Fruit fly (Drosophila melanogaster) whole organism, wandering third instar larva: Measurements from ENCODE around the gene CG17328.

Experiments used
- Abd-B ChIP-seq: fragments of >200 bp; optimal IDR thresholded peaks from 2 replicates; lab custom pipeline; 2017; ENCODE audit warnings: missing biosample characterization, missing genetic modification characterization
- CG32264 ChIP-seq: fragments of 200-800 bp; sonication (Bioruptor generic); optimal IDR thresholded peaks from 2 replicates; lab custom pipeline; 2016; ENCODE audit warnings: missing biosample characterization, missing genetic modification characterization
- CG9705 ChIP-seq: fragments of 200-800 bp; sonication (Bioruptor generic); optimal IDR thresholded peaks from 2 replicates; lab custom pipeline; 2018; ENCODE audit warnings: missing biosample characterization, mild to moderate bottlenecking, missing genetic modification characterization
- CrebA ChIP-seq: fragments of 200-800 bp; sonication (Bioruptor generic); optimal IDR thresholded peaks from 2 replicates; lab custom pipeline; 2016; ENCODE audit warnings: missing biosample characterization, mild to moderate bottlenecking, missing genetic modification characterization, borderline replicate concordance
- Dfd ChIP-seq: fragments of >200 bp; optimal IDR thresholded peaks from 2 replicates; lab custom pipeline; 2017; ENCODE audit warnings: missing biosample characterization, missing genetic modification characterization
- Dif ChIP-seq: fragments of 200-275, 200-300 bp; sonication (Bioruptor generic); optimal IDR thresholded peaks from 2 replicates; lab custom pipeline; 2018; ENCODE audit warnings: missing biosample characterization, missing genetic modification characterization; ENCODE audit not compliant: partially characterized antibody
- GATAd ChIP-seq: sonication (Bioruptor generic); optimal IDR thresholded peaks from 2 replicates; lab custom pipeline; 2016; ENCODE audit warnings: missing biosample characterization, missing genetic modification characterization
- HLH106 ChIP-seq: fragments of 200-800 bp; optimal IDR thresholded peaks from 3 replicates; lab custom pipeline; 2019; ENCODE audit warnings: missing biosample characterization, mild to moderate bottlenecking, missing genetic modification characterization, moderate library complexity
- Hnf4 ChIP-seq: fragments of 200-800 bp; sonication (Bioruptor generic); optimal IDR thresholded peaks from 2 replicates; lab custom pipeline; 2016; ENCODE audit warnings: missing biosample characterization, mild to moderate bottlenecking, missing genetic modification characterization
- Hr78 ChIP-seq: fragments of >200 bp; optimal IDR thresholded peaks from 2 replicates; lab custom pipeline; 2017; ENCODE audit warnings: missing biosample characterization, missing genetic modification characterization
- Hr83 ChIP-seq: fragments of 200-300 bp; sonication (Bioruptor generic); optimal IDR thresholded peaks from 2 replicates; lab custom pipeline; 2016; ENCODE audit warnings: missing biosample characterization, mild to moderate bottlenecking, missing genetic modification characterization, moderate library complexity; ENCODE audit not compliant: poor library complexity, severe bottlenecking
- Jra ChIP-seq: sonication (Bioruptor generic); optimal IDR thresholded peaks from 2 replicates; lab custom pipeline; 2016; ENCODE audit warnings: missing biosample characterization, missing genetic modification characterization
- Mio ChIP-seq: sonication (Bioruptor generic); optimal IDR thresholded peaks from 2 replicates; lab custom pipeline; 2016; ENCODE audit warnings: missing biosample characterization, missing genetic modification characterization
- Myc ChIP-seq: fragments of >200 bp; optimal IDR thresholded peaks from 2 replicates; lab custom pipeline; 2017
- N ChIP-seq: fragments of >200 bp; optimal IDR thresholded peaks from 2 replicates; lab custom pipeline; 2018; ENCODE audit warnings: missing biosample characterization, missing external identifiers, missing genetic modification characterization
- OdsH ChIP-seq: fragments of 200-800 bp; sonication (Bioruptor generic); optimal IDR thresholded peaks from 2 replicates; lab custom pipeline; 2016; ENCODE audit warnings: missing biosample characterization, mild to moderate bottlenecking, missing genetic modification characterization
- Rel ChIP-seq, 2 experiments: fragments of 200-800 bp; sonication (Bioruptor generic) in 1 of 2; optimal IDR thresholded peaks; 2 replicates in 1 of 2; 3 replicates in 1 of 2; lab custom pipeline; 2016 to 2019; ENCODE audit warnings: mild to moderate bottlenecking in 2 of 2, missing biosample characterization in 2 of 2, missing genetic modification characterization in 2 of 2, moderate library complexity in 1 of 2
- Sp1 ChIP-seq: fragments of 200-800 bp; sonication (Bioruptor generic); optimal IDR thresholded peaks from 3 replicates; lab custom pipeline; 2019; ENCODE audit warnings: missing biosample characterization, mild to moderate bottlenecking, missing genetic modification characterization, moderate library complexity
- Vsx2 ChIP-seq: fragments of 200-300, 225-300 bp; sonication (Bioruptor generic); optimal IDR thresholded peaks from 2 replicates; lab custom pipeline; 2018; ENCODE audit warnings: missing biosample characterization, missing genetic modification characterization; ENCODE audit not compliant: partially characterized antibody
- br ChIP-seq: fragments of 200-800 bp; sonication (Bioruptor generic); optimal IDR thresholded peaks from 2 replicates; lab custom pipeline; 2016; ENCODE audit warnings: missing biosample characterization, missing genetic modification characterization
- brk ChIP-seq: fragments of 200-800 bp; sonication (Bioruptor generic); optimal IDR thresholded peaks from 2 replicates; lab custom pipeline; 2016; ENCODE audit warnings: missing biosample characterization, mild to moderate bottlenecking, missing genetic modification characterization
- dl ChIP-seq, 2 experiments: fragments of 175-275, 200-275 bp in 1 of 2; fragments of 200-275 bp in 1 of 2; sonication (Bioruptor generic); optimal IDR thresholded peaks; lab custom pipeline; 2018; ENCODE audit warnings: mild to moderate bottlenecking in 2 of 2, missing biosample characterization in 2 of 2, missing genetic modification characterization in 2 of 2, moderate library complexity in 2 of 2; ENCODE audit not compliant: partially characterized antibody in 2 of 2, insufficient read depth in 1 of 2
- dmrt93B ChIP-seq: fragments of 200-800 bp; sonication (Bioruptor generic); optimal IDR thresholded peaks from 2 replicates; lab custom pipeline; 2018; ENCODE audit warnings: missing biosample characterization, mild to moderate bottlenecking, missing genetic modification characterization
- dsf ChIP-seq: sonication (Bioruptor generic); optimal IDR thresholded peaks from 2 replicates; lab custom pipeline; 2016; ENCODE audit warnings: missing biosample characterization, missing genetic modification characterization, borderline replicate concordance
- ey ChIP-seq: fragments of 200-800 bp; sonication (Bioruptor generic); optimal IDR thresholded peaks from 2 replicates; lab custom pipeline; 2016; ENCODE audit warnings: missing biosample characterization, missing genetic modification characterization
- foxo ChIP-seq, 2 experiments: fragments of 200-800 bp; sonication (Bioruptor generic); optimal IDR thresholded peaks; 2 replicates in 1 of 2; 3 replicates in 1 of 2; lab custom pipeline; 2016 to 2017; ENCODE audit warnings: missing biosample characterization in 2 of 2, missing genetic modification characterization in 2 of 2
- fru ChIP-seq: fragments of 200-800 bp; sonication (Bioruptor generic); optimal IDR thresholded peaks from 3 replicates; lab custom pipeline; 2016; ENCODE audit warnings: missing biosample characterization, mild to moderate bottlenecking, missing genetic modification characterization
- h ChIP-seq: fragments of 200-800 bp; sonication (Bioruptor generic); optimal IDR thresholded peaks from 3 replicates; lab custom pipeline; 2016; ENCODE audit warnings: missing biosample characterization, mild to moderate bottlenecking, missing genetic modification characterization
- jim ChIP-seq: fragments of 175-275, 200-325 bp; sonication (Bioruptor generic); optimal IDR thresholded peaks from 2 replicates; lab custom pipeline; 2016; ENCODE audit warnings: missing biosample characterization, mild to moderate bottlenecking, missing genetic modification characterization
- lola ChIP-seq: fragments of >200 bp; optimal IDR thresholded peaks from 2 replicates; lab custom pipeline; 2017; ENCODE audit warnings: missing biosample characterization, missing genetic modification characterization
- pan ChIP-seq: fragments of >200 bp; optimal IDR thresholded peaks from 2 replicates; lab custom pipeline; 2017
- psq ChIP-seq: fragments of 200-800 bp; sonication (Bioruptor generic); optimal IDR thresholded peaks from 3 replicates; lab custom pipeline; 2017; ENCODE audit warnings: missing biosample characterization, mild to moderate bottlenecking, missing genetic modification characterization, moderate library complexity
- rgr ChIP-seq: fragments of 200-800 bp; sonication (Bioruptor generic); optimal IDR thresholded peaks from 3 replicates; lab custom pipeline; 2016; ENCODE audit warnings: missing biosample characterization, mild to moderate bottlenecking, missing genetic modification characterization
- sage ChIP-seq: fragments of 200-800 bp; sonication (Bioruptor generic); optimal IDR thresholded peaks from 2 replicates; lab custom pipeline; 2016; ENCODE audit warnings: missing biosample characterization, mild to moderate bottlenecking, missing genetic modification characterization
- sv ChIP-seq: fragments of 200-800 bp; sonication (Bioruptor generic); optimal IDR thresholded peaks from 3 replicates; lab custom pipeline; 2016; ENCODE audit warnings: missing biosample characterization, missing genetic modification characterization
- tai ChIP-seq: sonication (Bioruptor generic); optimal IDR thresholded peaks from 2 replicates; lab custom pipeline; 2016; ENCODE audit warnings: missing biosample characterization, missing genetic modification characterization
- usp ChIP-seq: fragments of >200 bp; optimal IDR thresholded peaks from 2 replicates; lab custom pipeline; 2017; ENCODE audit warnings: missing biosample characterization, missing genetic modification characterization
- woc ChIP-seq: sonication (Bioruptor generic); optimal IDR thresholded peaks from 2 replicates; lab custom pipeline; 2016; ENCODE audit warnings: missing biosample characterization, mild to moderate bottlenecking, missing genetic modification characterization

The CG17328 gene

dm6 chr2L:16285692-16286359 is 13.9 kb upstream of the CG17328 start:
- TF ChIP-seq sv (GFP tag; lab: Kevin White, UChicago): peak; percentile 51
- no peak for TF ChIP-seq Abd-B
- TF ChIP-seq HLH106 (tag; lab: Kevin White, UChicago): peak; percentile 92
- TF ChIP-seq N (GFP tag; lab: Kevin White, UChicago): no peak
- no peak for TF ChIP-seq Rel (GFP tag; optimal IDR thresholded peaks at IDR 0.05; lab: Kevin White, UChicago)
- peak; percentile 56 for TF ChIP-seq Rel (tag; optimal IDR thresholded peaks at IDR 0.05; lab: Kevin White, UChicago)
- no peak for TF ChIP-seq lola (GFP tag; lab: Kevin White, UChicago)
- no peak for TF ChIP-seq usp (GFP tag; lab: Kevin White, UChicago)
- TF ChIP-seq dl (GFP tag; optimal IDR thresholded peaks at IDR 0.05; lab: Kevin White, UChicago; ENCODE audit: insufficient read depth in 1 of 2, partially characterized antibody in 2 of 2): peak in 1 of 2 experiments; percentile 33
- TF ChIP-seq CG9705: peak; percentile 63
- TF ChIP-seq h (GFP tag; lab: Kevin White, UChicago): peak; percentile 91
- TF ChIP-seq ey (GFP tag; lab: Kevin White, UChicago): peak; percentile 89
- peak; percentile 74 for TF ChIP-seq psq (GFP tag; lab: Kevin White, UChicago)
- no peak for TF ChIP-seq Vsx2
- TF ChIP-seq OdsH: peak; percentile 80
- peak; percentile 91 for TF ChIP-seq rgr
- TF ChIP-seq Jra (GFP tag; lab: Kevin White, UChicago): peak; percentile 60
- peak; percentile 33 to 89 for TF ChIP-seq foxo (GFP tag; optimal IDR thresholded peaks at IDR 0.05; lab: Kevin White, UChicago)
- peak; percentile 83 for TF ChIP-seq CG32264 (GFP tag; lab: Kevin White, UChicago)
- TF ChIP-seq Hnf4: peak; percentile 84
- TF ChIP-seq dsf: peak; percentile 11
- TF ChIP-seq jim (GFP tag; lab: Kevin White, UChicago): no peak
- peak; percentile 77 for TF ChIP-seq sage (GFP tag; lab: Kevin White, UChicago)
- no peak for TF ChIP-seq Hr83 (GFP tag; lab: Kevin White, UChicago)
- no peak for TF ChIP-seq pan (lab: Kevin White, UChicago)
- peak; percentile 71 for TF ChIP-seq tai (GFP tag; lab: Kevin White, UChicago)
- peak; percentile 2 for TF ChIP-seq GATAd
- TF ChIP-seq Sp1: peak; percentile 89
- TF ChIP-seq brk (GFP tag; lab: Kevin White, UChicago): peak; percentile 37
- peak; percentile 17 for TF ChIP-seq Mio
- TF ChIP-seq Dfd (GFP tag; lab: Kevin White, UChicago): no peak
- peak; percentile 90 for TF ChIP-seq br (GFP tag; lab: Kevin White, UChicago)
- TF ChIP-seq Myc (lab: Kevin White, UChicago): no peak
- no peak for TF ChIP-seq woc
- TF ChIP-seq fru (GFP tag; lab: Kevin White, UChicago): peak; percentile 81
- peak; percentile 48 for TF ChIP-seq CrebA (GFP tag; lab: Kevin White, UChicago)
- TF ChIP-seq Hr78: no peak
- peak; percentile 39 for TF ChIP-seq Dif (GFP tag; lab: Kevin White, UChicago)
- peak; percentile 72 for TF ChIP-seq dmrt93B (GFP tag; lab: Kevin White, UChicago)

- TF ChIP-seq tai (GFP tag; lab: Kevin White, UChicago): no peak
- TF ChIP-seq jim (GFP tag; lab: Kevin White, UChicago): no peak
- no peak for TF ChIP-seq Mio
- peak; percentile 42 for TF ChIP-seq dsf
- peak; percentile 93 for TF ChIP-seq psq (GFP tag; lab: Kevin White, UChicago)
- no peak for TF ChIP-seq CG9705
- peak; percentile 47 for TF ChIP-seq OdsH
- TF ChIP-seq rgr: peak; percentile 70
- no peak for TF ChIP-seq lola (GFP tag; lab: Kevin White, UChicago)
- TF ChIP-seq woc: no peak
- TF ChIP-seq GATAd: no peak
- TF ChIP-seq Hr78: no peak
- TF ChIP-seq h (GFP tag; lab: Kevin White, UChicago): peak; percentile 63
- peak; percentile 61 to 74 for TF ChIP-seq foxo (GFP tag; optimal IDR thresholded peaks at IDR 0.05; lab: Kevin White, UChicago)
- TF ChIP-seq brk (GFP tag; lab: Kevin White, UChicago): peak; percentile 72
- peak; percentile 51 for TF ChIP-seq Sp1
- TF ChIP-seq Abd-B: no peak
- TF ChIP-seq CrebA (GFP tag; lab: Kevin White, UChicago): peak; percentile 86
- peak; percentile 82 for TF ChIP-seq Dif (GFP tag; lab: Kevin White, UChicago)
- peak; percentile 59 for TF ChIP-seq HLH106 (tag; lab: Kevin White, UChicago)
- TF ChIP-seq Jra (GFP tag; lab: Kevin White, UChicago): peak; percentile 50
- no peak for TF ChIP-seq Vsx2
- TF ChIP-seq br (GFP tag; lab: Kevin White, UChicago): peak; percentile 72
- peak; percentile 57 for TF ChIP-seq Hr83 (GFP tag; lab: Kevin White, UChicago)
- TF ChIP-seq sage (GFP tag; lab: Kevin White, UChicago): peak; percentile 70
- TF ChIP-seq ey (GFP tag; lab: Kevin White, UChicago): peak; percentile 46
- TF ChIP-seq CG32264 (GFP tag; lab: Kevin White, UChicago): peak; percentile 40
- peak; percentile 41 for TF ChIP-seq sv (GFP tag; lab: Kevin White, UChicago)
- no peak for TF ChIP-seq Myc (lab: Kevin White, UChicago)
- TF ChIP-seq Rel (GFP tag; optimal IDR thresholded peaks at IDR 0.05; lab: Kevin White, UChicago): no peak
- peak; percentile 44 for TF ChIP-seq Rel (tag; optimal IDR thresholded peaks at IDR 0.05; lab: Kevin White, UChicago)
- TF ChIP-seq pan (lab: Kevin White, UChicago): no peak
- peak; percentile 17 for TF ChIP-seq Hnf4
- peak; percentile 69 for TF ChIP-seq fru (GFP tag; lab: Kevin White, UChicago)
- TF ChIP-seq dmrt93B (GFP tag; lab: Kevin White, UChicago): peak; percentile 21
- TF ChIP-seq Dfd (GFP tag; lab: Kevin White, UChicago): no peak
- TF ChIP-seq dl (GFP tag; optimal IDR thresholded peaks at IDR 0.05; lab: Kevin White, UChicago; ENCODE audit: insufficient read depth in 1 of 2, partially characterized antibody in 2 of 2): peak; percentile 53 to 72
- TF ChIP-seq N (GFP tag; lab: Kevin White, UChicago): no peak
- TF ChIP-seq usp (GFP tag; lab: Kevin White, UChicago): no peak
- TF ChIP-seq, all 38 proteins: peak for 23
These were observed 13.3 kb upstream of the CG17328 start for dm6 chr2L:16286360-16287005.
